Fruit fly (Drosophila melanogaster) whole organism, embryonic: ENCODE measurements around the gene CG9919.
A peak's percentile ranks its signal among the peaks of the same experiment; 100 is the strongest.

ENCODE experiments used
- BEAF-32 ChIP-seq: fragments of 200-800 bp; sonication (Bioruptor generic); optimal IDR thresholded peaks from 3 replicates; lab custom pipeline; 2017; ENCODE audit warnings: missing biosample characterization, missing genetic modification characterization, mild to moderate bottlenecking, moderate library complexity, missing genetic modification reagents
- CG10274 ChIP-seq: fragments of 200-800 bp; sonication (Bioruptor generic); optimal IDR thresholded peaks from 3 replicates; lab custom pipeline; 2017; ENCODE audit warnings: missing biosample characterization, mild to moderate bottlenecking, missing genetic modification characterization
- CG10431 ChIP-seq: fragments of 200-800 bp; sonication (Bioruptor generic); optimal IDR thresholded peaks from 3 replicates; lab custom pipeline; 2018; ENCODE audit warnings: missing biosample characterization, mild to moderate bottlenecking, missing genetic modification characterization
- CG10565 ChIP-seq: fragments of 200-800 bp; sonication (Bioruptor generic); optimal IDR thresholded peaks from 3 replicates; lab custom pipeline; 2016; ENCODE audit warnings: missing biosample characterization, mild to moderate bottlenecking, missing genetic modification characterization
- CG11504 ChIP-seq: fragments of 200-800 bp; sonication (Bioruptor generic); optimal IDR thresholded peaks from 3 replicates; lab custom pipeline; 2019; ENCODE audit warnings: missing biosample characterization, mild to moderate bottlenecking, missing genetic modification characterization, moderate library complexity
- CG11696 ChIP-seq: fragments of 200-800 bp; sonication (Bioruptor generic); IDR thresholded peaks from 2 replicates; pipeline ENCODE4 v1.3.6; 2022; ENCODE audit warnings: missing biosample characterization, missing genetic modification characterization
- CG11723 ChIP-seq: fragments of 200-800 bp; sonication (Bioruptor generic); optimal IDR thresholded peaks from 2 replicates; lab custom pipeline; 2017; ENCODE audit warnings: missing biosample characterization, mild to moderate bottlenecking, missing genetic modification characterization
- CG13424 ChIP-seq: fragments of 200-800 bp; sonication (Bioruptor generic); optimal IDR thresholded peaks from 2 replicates; lab custom pipeline; 2019; ENCODE audit warnings: missing biosample characterization, mild to moderate bottlenecking, missing genetic modification characterization, moderate library complexity
- CG13894 ChIP-seq: fragments of 200-800 bp; sonication (Bioruptor generic); optimal IDR thresholded peaks from 3 replicates; lab custom pipeline; 2018; ENCODE audit warnings: missing biosample characterization, mild to moderate bottlenecking, missing genetic modification characterization, moderate library complexity
- CG15514 ChIP-seq: fragments of 200-800 bp; sonication (Bioruptor generic); optimal IDR thresholded peaks from 3 replicates; lab custom pipeline; 2017; ENCODE audit warnings: missing biosample characterization, missing genetic modification characterization, mild to moderate bottlenecking, moderate library complexity, missing genetic modification reagents
- CG16813 ChIP-seq: fragments of 200-800 bp; sonication (Bioruptor generic); IDR thresholded peaks from 3 replicates; pipeline ENCODE4 v1.3.6; 2022; ENCODE audit warnings: missing biosample characterization, missing genetic modification characterization; ENCODE audit not compliant: partially characterized antibody
- CG17829 ChIP-seq: fragments of 200-800 bp; optimal IDR thresholded peaks from 2 replicates; lab custom pipeline; 2019; ENCODE audit warnings: missing biosample characterization, mild to moderate bottlenecking, missing genetic modification characterization, moderate library complexity
- CG18599 ChIP-seq: fragments of 200-800 bp; sonication (Bioruptor generic); optimal IDR thresholded peaks from 3 replicates; lab custom pipeline; 2017; ENCODE audit warnings: missing biosample characterization, missing genetic modification characterization, mild to moderate bottlenecking, moderate library complexity, missing genetic modification reagents
- CG2889 ChIP-seq: fragments of 200-800 bp; sonication (Bioruptor generic); IDR thresholded peaks from 3 replicates; pipeline ENCODE4 v1.3.6; 2022; ENCODE audit warnings: missing biosample characterization, missing genetic modification characterization
- CG32532 ChIP-seq: fragments of 200-800 bp; sonication (Bioruptor generic); IDR thresholded peaks from 2 replicates; pipeline ENCODE4 v1.3.6; 2022; ENCODE audit warnings: missing biosample characterization, missing genetic modification characterization
- CG3995 ChIP-seq: fragments of 200-800 bp; sonication (Bioruptor generic); optimal IDR thresholded peaks from 3 replicates; lab custom pipeline; 2016; ENCODE audit warnings: missing biosample characterization, missing genetic modification characterization
- CG43689 ChIP-seq: fragments of 200-800 bp; sonication (Bioruptor generic); IDR thresholded peaks from 2 replicates; pipeline ENCODE4 v1.3.6; 2022; ENCODE audit warnings: missing biosample characterization, missing genetic modification characterization
- CG4424 ChIP-seq: fragments of 200-800 bp; sonication (Bioruptor generic); optimal IDR thresholded peaks from 3 replicates; lab custom pipeline; 2016; ENCODE audit warnings: missing biosample characterization, missing genetic modification characterization
- CG6175 ChIP-seq: fragments of 200-800 bp; sonication (Bioruptor generic); IDR thresholded peaks from 3 replicates; pipeline ENCODE4 v1.3.6; 2022; ENCODE audit warnings: missing biosample characterization, missing genetic modification characterization
- CG6765 ChIP-seq: fragments of 200-800 bp; sonication (Bioruptor generic); optimal IDR thresholded peaks from 3 replicates; lab custom pipeline; 2017; ENCODE audit warnings: missing biosample characterization, mild to moderate bottlenecking, missing genetic modification characterization
- CG7357 ChIP-seq: fragments of 200-800 bp; sonication (Bioruptor generic); IDR thresholded peaks from 3 replicates; pipeline ENCODE4 v1.3.6; 2022; ENCODE audit warnings: missing biosample characterization, missing genetic modification characterization
- CG7786 ChIP-seq: fragments of 200-800 bp; sonication (Bioruptor generic); optimal IDR thresholded peaks from 2 replicates; lab custom pipeline; 2016; ENCODE audit warnings: missing biosample characterization, missing genetic modification characterization
- CG9437 ChIP-seq: fragments of 200-800 bp; sonication (Bioruptor generic); optimal IDR thresholded peaks from 2 replicates; lab custom pipeline; 2018; ENCODE audit warnings: missing biosample characterization, mild to moderate bottlenecking, missing genetic modification characterization
- Dll ChIP-seq: fragments of 200-800 bp; sonication (Bioruptor generic); IDR thresholded peaks from 4 replicates; pipeline ENCODE4 v1.3.6; 2022; ENCODE audit warnings: missing biosample characterization, missing genetic modification characterization; ENCODE audit not compliant: partially characterized antibody
- HHEX ChIP-seq: fragments of 200-800 bp; sonication (Bioruptor generic); optimal IDR thresholded peaks from 3 replicates; lab custom pipeline; 2017; ENCODE audit warnings: missing biosample characterization, mild to moderate bottlenecking, missing genetic modification characterization, missing genetic modification reagents
- Lhr ChIP-seq: fragments of 200-800 bp; sonication (Bioruptor generic); optimal IDR thresholded peaks from 3 replicates; lab custom pipeline; 2017; ENCODE audit warnings: mild to moderate bottlenecking, missing biosample characterization, missing genetic modification reagents, missing genetic modification characterization
- MESR4 ChIP-seq: fragments of 200-800 bp; sonication (Bioruptor generic); optimal IDR thresholded peaks from 2 replicates; lab custom pipeline; 2018; ENCODE audit warnings: missing biosample characterization, mild to moderate bottlenecking, missing genetic modification characterization, moderate library complexity
- Mes4 ChIP-seq: fragments of 200-800 bp; sonication (Bioruptor generic); optimal IDR thresholded peaks from 2 replicates; lab custom pipeline; 2016; ENCODE audit warnings: missing biosample characterization, missing genetic modification characterization
- Optix ChIP-seq: fragments of 200-800 bp; sonication (Bioruptor generic); IDR thresholded peaks from 3 replicates; pipeline ENCODE4 v1.3.6; 2022; ENCODE audit warnings: missing biosample characterization, missing genetic modification characterization
- Ravus ChIP-seq: fragments of 200-800 bp; sonication (Bioruptor generic); IDR thresholded peaks from 2 replicates; pipeline ENCODE4 v1.3.6; 2022; ENCODE audit warnings: missing biosample characterization, missing genetic modification characterization
- Usf ChIP-seq: fragments of 200-800 bp; sonication (Bioruptor generic); optimal IDR thresholded peaks from 2 replicates; lab custom pipeline; 2017; ENCODE audit warnings: missing genotype, missing biosample characterization, missing genetic modification characterization
- aop ChIP-seq: fragments of 200-800 bp; sonication (Bioruptor generic); IDR thresholded peaks from 2 replicates; pipeline ENCODE4 v1.3.6; 2022; ENCODE audit warnings: missing biosample characterization, missing genetic modification characterization
- bab2 ChIP-seq: fragments of 200-800 bp; sonication (Bioruptor generic); optimal IDR thresholded peaks from 2 replicates; lab custom pipeline; 2016; ENCODE audit warnings: missing biosample characterization, missing genetic modification characterization
- br ChIP-seq: fragments of >200 bp; optimal IDR thresholded peaks from 2 replicates; lab custom pipeline; 2017
- cg ChIP-seq: fragments of 200-800 bp; sonication (Bioruptor generic); optimal IDR thresholded peaks from 3 replicates; lab custom pipeline; 2019; ENCODE audit warnings: missing biosample characterization, mild to moderate bottlenecking, missing genetic modification characterization, moderate library complexity
- ems ChIP-seq: fragments of 200-800 bp; sonication (Bioruptor generic); optimal IDR thresholded peaks from 3 replicates; lab custom pipeline; 2016; ENCODE audit warnings: missing biosample characterization, missing genetic modification characterization
- eyg ChIP-seq: fragments of 200-800 bp; sonication (Bioruptor generic); optimal IDR thresholded peaks from 3 replicates; lab custom pipeline; 2016; ENCODE audit warnings: missing biosample characterization, missing genetic modification characterization
- fd102C ChIP-seq: fragments of 200-800 bp; sonication (Bioruptor generic); optimal IDR thresholded peaks from 2 replicates; lab custom pipeline; 2018; ENCODE audit warnings: missing biosample characterization, mild to moderate bottlenecking, missing genetic modification characterization, moderate library complexity
- fru ChIP-seq: fragments of >200 bp; optimal IDR thresholded peaks from 2 replicates; lab custom pipeline; 2017
- ftz-f1 ChIP-seq: fragments of 200-800 bp; sonication (Bioruptor generic); optimal IDR thresholded peaks from 2 replicates; lab custom pipeline; 2016; ENCODE audit warnings: missing biosample characterization, missing genetic modification characterization
- gem ChIP-seq: fragments of 200-800 bp; sonication (Bioruptor generic); optimal IDR thresholded peaks from 2 replicates; lab custom pipeline; 2019; ENCODE audit warnings: missing biosample characterization, mild to moderate bottlenecking, missing genetic modification characterization, moderate library complexity
- pfk ChIP-seq: fragments of 200-800 bp; sonication (Bioruptor generic); optimal IDR thresholded peaks from 2 replicates; lab custom pipeline; 2018; ENCODE audit warnings: missing biosample characterization, mild to moderate bottlenecking, missing genetic modification characterization, moderate library complexity
- pum ChIP-seq: fragments of 200-800 bp; sonication (Bioruptor generic); optimal IDR thresholded peaks from 2 replicates; lab custom pipeline; 2016; ENCODE audit warnings: missing biosample characterization, missing genetic modification characterization
- ro ChIP-seq: fragments of 200-800 bp; sonication (Bioruptor generic); IDR thresholded peaks from 2 replicates; pipeline ENCODE4 v1.3.6; 2022; ENCODE audit warnings: missing biosample characterization, missing genetic modification characterization
- tap ChIP-seq: fragments of 200-800 bp; optimal IDR thresholded peaks from 3 replicates; lab custom pipeline; 2019; ENCODE audit warnings: missing biosample characterization, mild to moderate bottlenecking, missing genetic modification characterization, moderate library complexity
- tll ChIP-seq, 2 experiments: fragments of 200-800 bp in 1 of 2; fragments of >200 bp in 1 of 2; sonication (Bioruptor generic) in 1 of 2; optimal IDR thresholded peaks; 2 replicates each; lab custom pipeline; 2017 to 2019; ENCODE audit warnings: missing biosample characterization in 2 of 2, missing genetic modification characterization in 2 of 2, mild to moderate bottlenecking in 1 of 2, moderate library complexity in 1 of 2
- trh ChIP-seq: fragments of 200-800 bp; sonication (Bioruptor generic); optimal IDR thresholded peaks from 2 replicates; lab custom pipeline; 2016; ENCODE audit warnings: missing biosample characterization, missing genetic modification characterization
- tx ChIP-seq: fragments of 200-800 bp; sonication (Bioruptor generic); optimal IDR thresholded peaks from 2 replicates; lab custom pipeline; 2016; ENCODE audit warnings: missing biosample characterization, missing genetic modification characterization
- unpg ChIP-seq: fragments of 200-800 bp; sonication (Bioruptor generic); optimal IDR thresholded peaks from 3 replicates; lab custom pipeline; 2018; ENCODE audit warnings: missing biosample characterization, mild to moderate bottlenecking, missing genetic modification characterization, moderate library complexity
- usp ChIP-seq: fragments of >200 bp; optimal IDR thresholded peaks from 2 replicates; lab custom pipeline; 2017; ENCODE audit warnings: missing biosample characterization, missing genetic modification characterization
- wor ChIP-seq: fragments of 200-800 bp; sonication (Bioruptor generic); IDR thresholded peaks from 2 replicates; pipeline ENCODE4 v1.3.6; 2022; ENCODE audit warnings: missing biosample characterization, missing genetic modification characterization

CG9919 gene

DNA sequence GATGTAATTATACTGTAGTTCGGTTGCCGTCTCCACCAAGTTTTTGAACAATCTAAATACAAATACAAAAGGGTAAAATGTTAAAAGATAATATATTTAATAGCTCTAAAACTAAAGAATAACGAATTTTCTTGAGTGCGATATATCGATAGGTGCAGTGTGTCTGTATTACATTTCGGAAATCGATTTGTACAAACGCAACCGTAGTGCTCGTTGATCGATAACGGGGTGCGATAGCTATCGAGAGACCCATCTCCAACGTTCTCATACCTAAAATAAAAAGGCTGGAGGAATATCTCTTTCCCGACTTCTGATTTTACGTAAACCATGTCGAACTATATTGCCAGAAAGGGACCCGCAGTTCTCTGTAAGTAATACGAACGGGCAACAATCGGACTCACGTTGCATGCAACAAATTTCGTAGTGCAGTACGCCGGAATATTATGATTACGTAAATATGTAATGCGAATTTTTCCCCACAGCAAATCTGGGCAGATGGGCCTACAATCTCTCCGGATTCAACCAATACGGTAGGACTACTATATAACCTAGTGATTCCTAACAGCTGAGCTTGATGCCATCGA is 44.4 kb downstream of the CG9919 start, which contains the start of gene UQCR-14 (continued):
- TF ChIP-seq CG10565, result no peak
- no peak for TF ChIP-seq cg (GFP tag; lab: Kevin White, UChicago)
- peak; percentile 93 for TF ChIP-seq MESR4 (GFP tag; lab: Kevin White, UChicago)
- no peak for TF ChIP-seq tll (GFP tag; optimal IDR thresholded peaks at IDR 0.05; lab: Kevin White, UChicago)
- no peak for TF ChIP-seq Mes4 (GFP tag; lab: Kevin White, UChicago)
- peak; percentile 13 for TF ChIP-seq gem (tag; lab: Kevin White, UChicago)
- TF ChIP-seq Lhr (GFP tag; lab: Kevin White, UChicago), result peak; percentile 66
- no peak for TF ChIP-seq HHEX (GFP tag; lab: Kevin White, UChicago)
- TF ChIP-seq CG7357 (GFP tag; lab: Robert Waterston, UW), result no peak
- no peak for TF ChIP-seq pum (GFP tag; lab: Kevin White, UChicago)
- no peak for TF ChIP-seq CG6175 (GFP tag; lab: Robert Waterston, UW)
- no peak for TF ChIP-seq CG7786
- TF ChIP-seq CG4424, result peak; percentile 28
- TF ChIP-seq CG43689 (GFP tag; lab: Robert Waterston, UW), result no peak
- TF ChIP-seq Usf (GFP tag; lab: Kevin White, UChicago), result no peak
- no peak for TF ChIP-seq CG11696 (GFP tag; lab: Robert Waterston, UW)
- no peak for TF ChIP-seq aop (GFP tag; lab: Robert Waterston, UW)
- peak; percentile 18 for TF ChIP-seq CG18599
- no peak for TF ChIP-seq br (lab: Kevin White, UChicago)
- TF ChIP-seq CG17829 (tag; lab: Kevin White, UChicago), result peak; percentile 61
- peak; percentile 34 for TF ChIP-seq CG3995 (GFP tag; lab: Kevin White, UChicago)
- TF ChIP-seq CG32532 (GFP tag; lab: Robert Waterston, UW), result peak; percentile 53
- TF ChIP-seq CG11504 (tag; lab: Kevin White, UChicago), result no peak
- peak; percentile 98 for TF ChIP-seq CG16813
- TF ChIP-seq CG15514, result peak; percentile 86
- TF ChIP-seq CG11723 (GFP tag; lab: Kevin White, UChicago), result no peak
- peak; percentile 94 for TF ChIP-seq Dll
- TF ChIP-seq Optix (GFP tag; lab: Robert Waterston, UW), result no peak
- no peak for TF ChIP-seq bab2 (GFP tag; lab: Kevin White, UChicago)
- TF ChIP-seq ro (GFP tag; lab: Robert Waterston, UW), result no peak
- no peak for TF ChIP-seq fru (lab: Kevin White, UChicago)
- no peak for TF ChIP-seq tx
- no peak for TF ChIP-seq ftz-f1 (GFP tag; lab: Kevin White, UChicago)
- peak; percentile 2 for TF ChIP-seq ems
- no peak for TF ChIP-seq eyg (GFP tag; lab: Kevin White, UChicago)
- TF ChIP-seq trh, result no peak
- no peak for TF ChIP-seq CG10274
- peak; percentile 97 for TF ChIP-seq BEAF-32
- peak; percentile 53 for TF ChIP-seq CG13894 (tag; lab: Kevin White, UChicago)
- no peak for TF ChIP-seq CG13424 (tag; lab: Kevin White, UChicago)
- no peak for TF ChIP-seq unpg (GFP tag; lab: Kevin White, UChicago)
- no peak for TF ChIP-seq Ravus (GFP tag; lab: Robert Waterston, UW)
- no peak for TF ChIP-seq usp (GFP tag; lab: Kevin White, UChicago)
- no peak for TF ChIP-seq CG2889 (GFP tag; lab: Robert Waterston, UW)
- no peak for TF ChIP-seq CG6765 (GFP tag; lab: Kevin White, UChicago)
- peak; percentile 32 for TF ChIP-seq CG9437
- TF ChIP-seq fd102C, result no peak
- TF ChIP-seq pfk, result peak; percentile 65
- TF ChIP-seq tap (tag; lab: Kevin White, UChicago), result no peak
- TF ChIP-seq CG10431 (GFP tag; lab: Kevin White, UChicago), result no peak
- TF ChIP-seq wor (GFP tag; lab: Robert Waterston, UW), result no peak
